Worm (Caenorhabditis elegans) whole organism, midembryonic: Measurements from ENCODE around the gene ceh-24.

ENCODE experiments used
- T22C8.4 ChIP-seq: fragments of 200-800 bp; sonication (Bioruptor generic); IDR thresholded peaks from 2 replicates; pipeline ENCODE4 v1.3.6; 2022; ENCODE audit warnings: missing genetic modification characterization, missing compliant biosample characterization
- cog-1 ChIP-seq: sonication (generic microtip); optimal IDR thresholded peaks from 2 replicates; lab custom pipeline; 2016; ENCODE audit warnings: missing genetic modification characterization, missing compliant biosample characterization
- flt-1 ChIP-seq: fragments of 200-800 bp; sonication (Bioruptor generic); IDR thresholded peaks from 2 replicates; pipeline ENCODE4 v1.3.6; 2022; ENCODE audit warnings: missing genetic modification characterization, missing compliant biosample characterization
- ref-1 ChIP-seq: fragments of 200-800 bp; sonication (Bioruptor generic); conservative IDR thresholded peaks from 2 replicates; pipeline ENCODE4 v1.3.6; 2022; ENCODE audit warnings: missing genetic modification reagents, missing genetic modification characterization, missing compliant biosample characterization

DNA sequence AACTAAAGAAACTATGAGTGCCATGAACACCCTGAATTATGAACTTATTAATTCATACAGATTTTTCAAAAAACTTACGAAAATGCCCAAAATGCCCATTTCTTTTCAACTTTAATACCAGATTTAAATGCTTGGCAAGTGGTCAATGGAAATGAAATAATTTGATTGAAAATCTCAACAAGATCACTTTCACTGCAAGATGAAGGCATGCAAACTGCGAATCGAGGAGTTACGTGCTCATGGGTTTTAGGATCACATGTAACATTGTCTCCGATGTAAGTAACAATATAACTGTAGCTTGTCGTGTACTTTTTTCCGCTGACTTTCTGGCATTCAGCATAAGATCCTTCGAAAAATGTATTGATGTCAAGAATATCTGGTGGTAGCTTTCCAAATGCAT, 32.1 kb upstream of the ceh-24 start:
- TF ChIP-seq flt-1 (GFP tag; lab: Robert Waterston, UW) (no peak), ref-1 (GFP tag; lab: Robert Waterston, UW) (no peak), T22C8.4 (GFP tag; lab: Robert Waterston, UW) (no peak), cog-1 (tag; lab: Kevin White, UChicago) (no peak)
